Worm (Caenorhabditis elegans) whole organism, mixed stage, embryonic: ENCODE measurements around the gene srbc-61.

ENCODE experiments used
- ceh-39 ChIP-seq: fragments of 150-350 bp; optimal IDR thresholded peaks from 2 replicates; lab custom pipeline; 2014; ENCODE audit warnings: missing biosample characterization, missing genetic modification characterization
- ceh-43 ChIP-seq: fragments of 200-800 bp; sonication (Bioruptor generic); optimal IDR thresholded peaks from 2 replicates; lab custom pipeline; 2018; ENCODE audit warnings: mild to moderate bottlenecking, missing genetic modification characterization, moderate library complexity, missing compliant biosample characterization
- lin-13 ChIP-seq: fragments of 150-350 bp; optimal IDR thresholded peaks from 2 replicates; lab custom pipeline; 2014; ENCODE audit warnings: missing biosample characterization, missing genetic modification characterization
- lin-32 ChIP-seq: fragments of 200-800 bp; sonication (Bioruptor generic); optimal IDR thresholded peaks from 2 replicates; lab custom pipeline; 2018; ENCODE audit warnings: mild to moderate bottlenecking, missing genetic modification characterization, missing compliant biosample characterization
- mep-1 ChIP-seq: fragments of 150-350 bp; optimal IDR thresholded peaks from 2 replicates; lab custom pipeline; 2017; ENCODE audit warnings: missing biosample characterization, missing genetic modification reagents, missing genetic modification characterization, inconsistent platforms
- mls-2 ChIP-seq: sonication (generic microtip); optimal IDR thresholded peaks from 2 replicates; lab custom pipeline; 2016; ENCODE audit warnings: mild to moderate bottlenecking, missing genetic modification characterization, moderate library complexity, missing compliant biosample characterization
- nhr-12 ChIP-seq: fragments of 150-350 bp; optimal IDR thresholded peaks from 2 replicates; lab custom pipeline; 2014; ENCODE audit warnings: missing biosample characterization, missing genetic modification characterization
- nhr-2 ChIP-seq: fragments of 150-350 bp; optimal IDR thresholded peaks from 2 replicates; lab custom pipeline; 2014; ENCODE audit warnings: missing biosample characterization, missing genetic modification characterization
- nhr-28 ChIP-seq: fragments of 150-350 bp; optimal IDR thresholded peaks from 2 replicates; lab custom pipeline; 2014; ENCODE audit warnings: missing biosample characterization, missing genetic modification characterization
- nhr-76 ChIP-seq: sonication (generic microtip); optimal IDR thresholded peaks from 2 replicates; lab custom pipeline; 2017; ENCODE audit warnings: missing biosample characterization, missing genetic modification characterization
- ztf-11 ChIP-seq: fragments of 150-350 bp; optimal IDR thresholded peaks from 2 replicates; lab custom pipeline; 2014; ENCODE audit warnings: missing biosample characterization, missing genetic modification characterization

ce11 chrV:17458069-17458468 lies 18.5 kb upstream of the srbc-61 start, which contains the start of gene str-200:
- TF ChIP-seq ztf-11 (tag; lab: Kevin White, UChicago) (no peak), lin-13 (no peak), nhr-2 (tag; lab: Kevin White, UChicago) (no peak), nhr-12 (tag; lab: Kevin White, UChicago) (no peak), nhr-76 (tag; lab: Kevin White, UChicago) (no peak), nhr-28 (tag; lab: Kevin White, UChicago) (no peak), ceh-43 (no peak), mep-1 (tag; lab: Kevin White, UChicago) (no peak), lin-32 (no peak), ceh-39 (tag; lab: Kevin White, UChicago) (no peak), mls-2 (tag; lab: Kevin White, UChicago) (no peak)
